Worm (Caenorhabditis elegans) whole organism, young adult: Measurements from ENCODE around the gene Y42G9A.3.

ENCODE experiments used
- C17E4.6 ChIP-seq: fragments of 200-800 bp; sonication (Bioruptor generic); IDR thresholded peaks from 2 replicates; pipeline ENCODE4 v1.3.6; 2022; ENCODE audit warnings: missing genetic modification reagents, missing genetic modification characterization, missing compliant biosample characterization
- T07F8.4 ChIP-seq: sonication (generic microtip); optimal IDR thresholded peaks from 2 replicates; lab custom pipeline; 2016; ENCODE audit warnings: mild to moderate bottlenecking, missing genetic modification characterization, moderate library complexity, missing compliant biosample characterization
- Y53G8AR.9 ChIP-seq: fragments of 200-800 bp; sonication (Bioruptor generic); conservative IDR thresholded peaks from 2 replicates; pipeline ENCODE4 v1.3.6; 2022; ENCODE audit warnings: missing genetic modification reagents, missing genetic modification characterization, missing compliant biosample characterization
- lin-40 ChIP-seq: sonication (generic microtip); optimal IDR thresholded peaks from 2 replicates; lab custom pipeline; 2016; ENCODE audit warnings: missing genetic modification characterization, mild to moderate bottlenecking, missing compliant biosample characterization, missing genotype, missing genetic modification reagents
- snpc-3.4 ChIP-seq: sonication (generic microtip); optimal IDR thresholded peaks from 2 replicates; lab custom pipeline; 2017; ENCODE audit warnings: missing genetic modification characterization, mild to moderate bottlenecking, missing compliant biosample characterization, antibody characterized with exemption, moderate library complexity, missing genotype, missing genetic modification reagents
- unc-130 ChIP-seq: sonication (generic microtip); optimal IDR thresholded peaks from 2 replicates; lab custom pipeline; 2016; ENCODE audit warnings: missing genetic modification reagents, missing genetic modification characterization, missing compliant biosample characterization

ce11 chrIII:6179062-6179461 lies 33.0 kb downstream of the Y42G9A.3 start:
- TF ChIP-seq Y53G8AR.9 (GFP tag; lab: Robert Waterston, UW) = no peak
- no peak for TF ChIP-seq C17E4.6 (GFP tag; lab: Robert Waterston, UW)
- TF ChIP-seq lin-40 = no peak
- TF ChIP-seq unc-130 (GFP tag; lab: Kevin White, UChicago) = no peak
- TF ChIP-seq snpc-3.4 (tag; lab: Kevin White, UChicago) = no peak
- TF ChIP-seq T07F8.4 = no peak
